Worm (Caenorhabditis elegans) whole organism, L4 larva: Measurements from ENCODE around the gene R04A9.1.

Experiments
- F26F4.8 ChIP-seq: fragments of 200-800 bp; sonication (Bioruptor generic); conservative IDR thresholded peaks from 2 replicates; pipeline ENCODE4 v1.3.6; 2022; ENCODE audit warnings: missing genetic modification characterization, missing compliant biosample characterization
- F37D6.2 ChIP-seq: sonication (generic microtip); optimal IDR thresholded peaks from 2 replicates; lab custom pipeline; 2016; ENCODE audit warnings: mild to moderate bottlenecking, missing genetic modification characterization, missing compliant biosample characterization
- aha-1 ChIP-seq: fragments of 150-350 bp; peaks from one replicate; lab custom pipeline; 2014; ENCODE audit warnings: missing biosample characterization, missing genetic modification characterization
- ama-1 ChIP-seq: fragments of 150-350 bp; optimal IDR thresholded peaks from 2 replicates; lab custom pipeline; 2014; ENCODE audit warnings: inconsistent platforms, mixed read lengths
- ceh-28 ChIP-seq: fragments of 150-350 bp; optimal IDR thresholded peaks from 2 replicates; lab custom pipeline; 2014; ENCODE audit warnings: missing biosample characterization, missing genetic modification reagents, missing genetic modification characterization
- ceh-44 ChIP-seq: fragments of 200-800 bp; sonication (Bioruptor generic); IDR thresholded peaks from 2 replicates; pipeline ENCODE4 v1.3.6; 2022; ENCODE audit warnings: missing genetic modification reagents, missing genetic modification characterization, missing compliant biosample characterization
- ceh-82 ChIP-seq: sonication (generic microtip); optimal IDR thresholded peaks from 2 replicates; lab custom pipeline; 2017; ENCODE audit warnings: missing biosample characterization, missing genetic modification characterization
- cey-2 ChIP-seq: sonication (generic microtip); optimal IDR thresholded peaks from 3 replicates; lab custom pipeline; 2017; ENCODE audit warnings: missing genetic modification characterization, mild to moderate bottlenecking, missing compliant biosample characterization, antibody characterized with exemption, borderline replicate concordance; ENCODE audit not compliant: insufficient read depth
- daf-8 ChIP-seq: fragments of 200-800 bp; sonication (Bioruptor generic); IDR thresholded peaks from 2 replicates; pipeline ENCODE4 v1.3.6; 2022; ENCODE audit warnings: missing genetic modification characterization, missing compliant biosample characterization
- dmd-6 ChIP-seq: fragments of 200-800 bp; sonication (Bioruptor generic); IDR thresholded peaks from 2 replicates; pipeline ENCODE4 v1.3.6; 2022; ENCODE audit warnings: missing genetic modification reagents, missing genetic modification characterization, missing compliant biosample characterization
- dmd-8 ChIP-seq: fragments of 200-800 bp; sonication (Bioruptor generic); IDR thresholded peaks from 2 replicates; pipeline ENCODE4 v1.3.6; 2022; ENCODE audit warnings: missing genetic modification characterization, missing compliant biosample characterization
- egl-43 ChIP-seq: fragments of 200-800 bp; sonication (Bioruptor generic); IDR thresholded peaks from 2 replicates; pipeline ENCODE4 v1.3.6; 2022; ENCODE audit warnings: missing genetic modification reagents, missing genetic modification characterization, missing compliant biosample characterization
- fos-1 ChIP-seq: fragments of 150-350 bp; optimal IDR thresholded peaks from 2 replicates; lab custom pipeline; 2014; ENCODE audit warnings: missing biosample characterization, missing genetic modification characterization
- hif-1 ChIP-seq, 2 experiments: sonication (generic microtip); optimal IDR thresholded peaks; 2 replicates each; lab custom pipeline; 2016 to 2017; ENCODE audit warnings: missing compliant biosample characterization in 2 of 2, missing genetic modification characterization in 2 of 2, missing genetic modification reagents in 2 of 2, missing genotype in 2 of 2, mild to moderate bottlenecking in 1 of 2
- hmg-1.1 ChIP-seq: fragments of 200-800 bp; sonication (Bioruptor generic); IDR thresholded peaks from 2 replicates; pipeline ENCODE4 v1.3.6; 2022; ENCODE audit warnings: missing genetic modification reagents, missing genetic modification characterization, missing compliant biosample characterization
- lim-7 ChIP-seq: fragments of 200-800 bp; sonication (Bioruptor generic); IDR thresholded peaks from 2 replicates; pipeline ENCODE4 v1.3.6; 2022; ENCODE audit warnings: missing genetic modification characterization, missing compliant biosample characterization
- lin-1 ChIP-seq: fragments of 200-800 bp; sonication (Bioruptor generic); IDR thresholded peaks from 2 replicates; pipeline ENCODE4 v1.3.6; 2022; ENCODE audit warnings: missing genetic modification reagents, missing genetic modification characterization, missing compliant biosample characterization
- lin-39 ChIP-seq: fragments of 150-350 bp; optimal IDR thresholded peaks from 2 replicates; lab custom pipeline; 2014; ENCODE audit warnings: missing biosample characterization, missing genetic modification reagents, missing genetic modification characterization
- lir-3 ChIP-seq: sonication (generic microtip); optimal IDR thresholded peaks from 2 replicates; lab custom pipeline; 2016; ENCODE audit warnings: mild to moderate bottlenecking, missing genetic modification characterization, missing compliant biosample characterization
- madf-5 ChIP-seq, 2 experiments: fragments of 200-800 bp; sonication (Bioruptor generic); IDR thresholded peaks; 2 replicates each; pipeline ENCODE4 v1.3.6; 2022; ENCODE audit warnings: missing compliant biosample characterization in 2 of 2, missing genetic modification characterization in 2 of 2
- madf-9 ChIP-seq: fragments of 200-800 bp; sonication (Bioruptor generic); conservative IDR thresholded peaks from 2 replicates; pipeline ENCODE4 v1.3.6; 2022; ENCODE audit warnings: missing genetic modification reagents, missing genetic modification characterization, missing compliant biosample characterization
- mdl-1 ChIP-seq, 2 experiments: fragments of 150-350 bp in 1 of 2; sonication (generic microtip) in 1 of 2; optimal IDR thresholded peaks; 2 replicates each; lab custom pipeline; 2014 to 2017; ENCODE audit warnings: missing biosample characterization in 2 of 2, missing genetic modification characterization in 2 of 2
- mdt-29 ChIP-seq: fragments of 200-800 bp; sonication (Bioruptor generic); IDR thresholded peaks from 2 replicates; pipeline ENCODE4 v1.3.6; 2022; ENCODE audit warnings: missing genetic modification reagents, missing genetic modification characterization, missing compliant biosample characterization
- mes-2 ChIP-seq: sonication (generic microtip); optimal IDR thresholded peaks from 2 replicates; lab custom pipeline; 2016; ENCODE audit warnings: missing genotype, mild to moderate bottlenecking, missing genetic modification characterization, missing compliant biosample characterization; ENCODE audit not compliant: poor library complexity, severe bottlenecking
- mxl-3 ChIP-seq: fragments of 200-800 bp; sonication (Bioruptor generic); optimal IDR thresholded peaks from 2 replicates; lab custom pipeline; 2018; ENCODE audit warnings: mild to moderate bottlenecking, missing genetic modification characterization, missing compliant biosample characterization
- nhr-42 ChIP-seq: fragments of 200-800 bp; sonication (Bioruptor generic); IDR thresholded peaks from 2 replicates; pipeline ENCODE4 v1.3.6; 2022; ENCODE audit warnings: missing genetic modification characterization, missing compliant biosample characterization
- nhr-48 ChIP-seq: sonication (generic microtip); optimal IDR thresholded peaks from 2 replicates; lab custom pipeline; 2016; ENCODE audit warnings: mild to moderate bottlenecking, missing genetic modification characterization, missing compliant biosample characterization
- nhr-6 ChIP-seq: fragments of 150-350 bp; optimal IDR thresholded peaks from 2 replicates; lab custom pipeline; 2014; ENCODE audit warnings: missing biosample characterization, missing genetic modification characterization
- pha-4 ChIP-seq, 2 experiments: fragments of 150-350 bp in 1 of 2; fragments of 200-800 bp in 1 of 2; sonication (Bioruptor generic) in 1 of 2; IDR thresholded peaks in 1 of 2; optimal IDR thresholded peaks in 1 of 2; 2 replicates each; pipeline versions ENCODE4 v1.3.6 to Lab custom; 2014 to 2022; ENCODE audit warnings: missing genetic modification characterization in 2 of 2, missing genetic modification reagents in 2 of 2, missing biosample characterization in 1 of 2, missing compliant biosample characterization in 1 of 2
- saeg-2 ChIP-seq: fragments of 200-800 bp; sonication (Bioruptor generic); IDR thresholded peaks from 2 replicates; pipeline ENCODE4 v1.3.6; 2022; ENCODE audit warnings: missing genetic modification reagents, missing genetic modification characterization, missing compliant biosample characterization
- set-16 ChIP-seq: fragments of 200-800 bp; sonication (Bioruptor generic); IDR thresholded peaks from 2 replicates; pipeline ENCODE4 v1.3.6; 2022; ENCODE audit warnings: missing genetic modification reagents, missing genetic modification characterization, missing compliant biosample characterization
- snpc-4 ChIP-seq: fragments of 150-350 bp; optimal IDR thresholded peaks from 2 replicates; lab custom pipeline; 2014; ENCODE audit warnings: missing biosample characterization, missing genetic modification characterization
- spr-1 ChIP-seq: sonication (generic microtip); optimal IDR thresholded peaks from 2 replicates; lab custom pipeline; 2016; ENCODE audit warnings: mild to moderate bottlenecking, missing genetic modification characterization, missing compliant biosample characterization
- tra-1 ChIP-seq: fragments of 200-800 bp; sonication (Bioruptor generic); IDR thresholded peaks from 2 replicates; pipeline ENCODE4 v1.3.6; 2022; ENCODE audit warnings: missing genetic modification reagents, missing genetic modification characterization, missing compliant biosample characterization

The R04A9.1 gene

DNA sequence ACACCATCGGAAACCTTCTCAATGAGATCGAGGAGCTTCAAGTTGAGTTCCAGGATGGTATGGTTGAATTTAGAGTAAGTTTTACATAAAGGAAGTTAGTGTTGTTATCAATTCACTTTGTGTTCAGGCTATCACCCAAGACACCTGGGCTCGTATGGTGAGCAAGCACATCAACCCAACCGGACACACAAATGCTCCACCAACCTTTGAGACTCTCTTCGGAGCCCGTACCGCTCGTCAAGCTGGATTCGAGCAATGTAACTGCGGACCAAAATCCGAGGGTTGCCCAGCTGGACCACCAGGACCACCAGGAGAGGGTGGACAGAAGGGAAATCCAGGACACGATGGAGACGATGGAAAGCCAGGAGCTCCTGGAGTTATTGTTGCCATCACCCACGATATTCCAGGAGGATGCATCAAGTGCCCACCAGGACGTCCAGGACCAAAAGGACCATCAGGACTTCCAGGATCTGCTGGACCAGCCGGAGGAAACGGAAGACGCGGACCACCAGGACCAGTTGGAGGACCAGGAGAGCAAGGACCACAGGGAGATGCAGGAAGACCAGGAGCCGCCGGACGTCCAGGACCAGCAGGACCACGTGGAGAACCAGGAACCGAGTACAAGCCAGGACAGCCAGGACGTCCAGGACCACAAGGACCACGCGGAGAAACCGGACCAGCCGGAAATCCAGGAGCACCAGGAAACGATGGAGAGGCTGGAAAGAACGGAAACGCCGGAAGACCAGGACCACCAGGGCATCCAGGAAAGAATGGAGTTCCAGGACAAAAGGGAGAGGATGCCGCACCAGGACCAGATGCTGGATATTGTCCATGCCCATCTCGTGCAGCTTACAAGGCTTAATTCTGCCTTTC lies 17.3 kb downstream of the R04A9.1 start:
- TF ChIP-seq tra-1 (GFP tag; lab: Robert Waterston, UW) (0 out of 2 replicates have a peak, but pooled peaks have one; percentile 19), lir-3 (tag; lab: Kevin White, UChicago) (no peak), madf-5 (GFP tag; IDR thresholded peaks at IDR 0.05; lab: Robert Waterston, UW) (peak in 1 of 2 experiments; percentile 99; a peak in 2 of 4 replicates), pha-4 (GFP tag; IDR thresholded peaks at IDR 0.05; lab: Robert Waterston, UW) (no peak), pha-4 (tag; optimal IDR thresholded peaks at IDR 0.05; lab: Kevin White, UChicago) (no peak), nhr-6 (no peak), egl-43 (GFP tag; lab: Robert Waterston, UW) (no peak), mdl-1 (tag; optimal IDR thresholded peaks at IDR 0.05; lab: Kevin White, UChicago) (no peak), nhr-42 (GFP tag; lab: Robert Waterston, UW) (no peak), mdt-29 (GFP tag; lab: Robert Waterston, UW) (0 out of 2 replicates have a peak, but pooled peaks have one; percentile 4), lin-39 (tag; lab: Kevin White, UChicago) (no peak), ceh-28 (tag; lab: Kevin White, UChicago) (no peak), daf-8 (no peak), cey-2 (no peak), fos-1 (tag; lab: Kevin White, UChicago) (no peak), hif-1 (tag; optimal IDR thresholded peaks at IDR 0.05; lab: Kevin White, UChicago) (no peak), mxl-3 (GFP tag; lab: Kevin White, UChicago) (peak; percentile 15), nhr-48 (tag; lab: Kevin White, UChicago) (no peak), F26F4.8 (GFP tag; lab: Robert Waterston, UW) (no peak), mes-2 (tag; lab: Kevin White, UChicago) (no peak), madf-9 (GFP tag; lab: Robert Waterston, UW) (peak; percentile 46; the same call in 1 of the 2 replicates), hmg-1.1 (GFP tag; lab: Robert Waterston, UW) (0 out of 2 replicates have a peak, but pooled peaks have one; percentile 14), F37D6.2 (no peak), spr-1 (no peak), set-16 (peak; percentile 97), snpc-4 (tag; lab: Kevin White, UChicago) (no peak), dmd-8 (GFP tag; lab: Robert Waterston, UW) (no peak), ceh-44 (GFP tag; lab: Robert Waterston, UW) (no peak)
- TF ChIP-seq, all 104 proteins: peak for 7

DNA sequence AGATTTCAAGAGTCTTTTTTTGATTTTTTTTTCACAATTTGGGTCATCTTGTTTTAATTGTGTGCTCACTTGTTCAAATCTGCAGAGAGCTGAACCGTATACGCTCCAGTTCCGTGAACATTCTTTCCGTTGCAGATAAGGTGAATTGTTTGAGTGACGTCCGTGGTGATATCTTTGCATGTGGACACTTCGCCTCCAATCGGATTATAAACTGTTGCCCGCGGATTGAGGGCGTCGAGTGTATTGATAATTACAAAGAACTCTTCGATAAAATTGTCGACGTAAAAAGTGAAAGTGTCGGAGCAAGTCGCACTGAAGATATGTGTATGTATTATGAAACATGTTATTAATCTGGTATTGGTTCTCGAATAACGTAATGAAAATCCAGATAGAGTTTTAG lies 19.1 kb downstream of the R04A9.1 start:
- no peak for TF ChIP-seq nhr-6
- TF ChIP-seq dmd-6 (GFP tag; lab: Robert Waterston, UW): peak; percentile 60; the same call in 1 of the 2 replicates
- TF ChIP-seq ceh-82 (tag; lab: Kevin White, UChicago): no peak
- TF ChIP-seq aha-1: peak; percentile 51

DNA sequence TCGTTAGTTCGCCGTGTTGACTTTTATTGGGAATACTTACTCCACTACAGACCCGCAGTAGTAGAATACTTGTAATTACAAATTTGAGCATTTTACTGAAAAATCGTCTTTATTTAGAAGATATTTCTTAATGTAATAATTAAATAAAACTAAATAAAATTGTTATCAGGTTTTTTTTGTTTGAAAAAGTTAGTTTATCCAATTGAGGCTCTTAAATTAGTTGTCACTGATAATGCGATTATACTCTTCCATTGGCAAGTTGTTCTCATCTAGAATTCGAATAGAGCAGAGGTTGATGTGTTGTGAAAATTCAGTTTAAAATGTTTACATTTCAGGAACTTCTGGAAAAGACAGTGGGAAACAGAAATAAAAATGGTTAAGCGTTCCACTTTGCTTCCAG lies 20.8 kb downstream of the R04A9.1 start, which contains the start of gene ZK1193.2:
ZK1193.2 (minus strand) TSS at position 101 of the 400 bp plus-strand sequence.
- TF ChIP-seq set-16: no peak

DNA sequence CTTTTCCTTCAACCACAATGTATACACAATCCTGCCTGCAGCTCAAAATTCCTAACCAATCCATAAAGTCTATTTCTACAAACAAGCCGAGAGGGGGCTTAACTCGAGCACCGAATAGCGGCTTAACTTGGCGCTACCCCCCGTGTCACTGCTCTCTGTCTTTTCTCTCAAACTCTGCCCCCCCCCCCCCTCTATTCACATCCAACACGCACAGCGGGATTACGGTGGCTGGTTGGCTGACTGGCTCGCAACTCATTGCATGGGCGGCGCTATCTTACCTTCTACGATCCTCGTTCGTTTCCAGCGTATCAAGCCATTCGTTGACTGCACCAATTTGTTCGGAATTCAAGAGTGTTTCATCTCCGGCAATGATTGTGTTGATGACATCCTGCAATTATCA lies 26.9 kb downstream of the R04A9.1 start:
- TF ChIP-seq set-16: peak; percentile 55
- no peak for TF ChIP-seq ama-1
- no peak for TF ChIP-seq lin-1
- TF ChIP-seq lim-7 (GFP tag; lab: Robert Waterston, UW): 0 out of 2 replicates have a peak, but pooled peaks have one; percentile 9
- no peak for TF ChIP-seq daf-8
- TF ChIP-seq fos-1 (tag; lab: Kevin White, UChicago): no peak
- TF ChIP-seq saeg-2: no peak
